Fruit fly (Drosophila melanogaster): ENCODE data around the gene Syx17.

Syx17 gene

DNA sequence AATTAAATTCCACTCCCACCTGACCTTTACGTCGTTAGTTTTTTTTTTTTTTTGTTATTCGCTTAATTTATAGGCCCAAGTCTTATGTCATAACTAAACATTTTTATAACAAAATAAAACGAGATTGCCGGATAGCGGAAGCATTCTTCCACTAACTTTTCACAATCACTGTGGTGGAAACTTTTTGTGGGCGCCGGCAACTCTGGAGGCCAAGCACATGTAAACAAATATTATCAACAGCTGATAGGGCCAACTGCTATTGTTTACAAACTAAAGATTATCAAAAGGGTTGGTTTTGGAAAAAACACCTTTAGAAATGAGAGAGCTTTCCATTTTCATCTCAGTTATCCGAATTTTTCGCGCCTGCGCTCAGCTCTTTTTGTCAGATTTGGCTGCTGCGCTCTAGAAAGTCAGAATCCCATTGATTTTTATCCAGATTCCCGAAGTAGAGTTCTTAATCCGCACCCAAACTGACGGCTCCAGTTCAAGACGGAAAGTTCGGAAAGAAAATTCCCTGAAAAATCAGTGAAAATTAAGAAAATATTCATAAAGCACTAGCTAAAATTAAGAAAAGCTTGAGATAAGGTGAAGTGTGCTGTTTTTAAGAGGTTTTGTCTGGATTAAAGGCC lies 25.7 kb downstream of the Syx17 start, which contains the start of gene nAChRbeta1 (continued):
- TF ChIP-seq org-1 (GFP tag; optimal IDR thresholded peaks at IDR 0.05): no peak
- TF ChIP-seq CG34422 (GFP tag; IDR thresholded peaks at IDR 0.05): peak; percentile 76; the same call in 1 of the 3 replicates
- TF ChIP-seq Dad (GFP tag; optimal IDR thresholded peaks at IDR 0.05): no peak
- no peak for TF ChIP-seq CG13287 (GFP tag; IDR thresholded peaks at IDR 0.05; ENCODE audit: partially characterized antibody)
- no peak for TF ChIP-seq Mrtf (GFP tag; IDR thresholded peaks at IDR 0.05)
- no peak for TF ChIP-seq CG3407 (GFP tag; optimal IDR thresholded peaks at IDR 0.05)
- no peak for TF ChIP-seq dysf (GFP tag; IDR thresholded peaks at IDR 0.05)
- TF ChIP-seq CG3995 (GFP tag; optimal IDR thresholded peaks at IDR 0.05): no peak
- no peak for TF ChIP-seq tgo (GFP tag; IDR thresholded peaks at IDR 0.05)
- TF ChIP-seq Kr (GFP tag; optimal IDR thresholded peaks at IDR 0.05): no peak
- no peak for TF ChIP-seq kni (GFP tag; optimal IDR thresholded peaks at IDR 0.05)
- no peak for TF ChIP-seq wdn (GFP tag; IDR thresholded peaks at IDR 0.05)

DNA sequence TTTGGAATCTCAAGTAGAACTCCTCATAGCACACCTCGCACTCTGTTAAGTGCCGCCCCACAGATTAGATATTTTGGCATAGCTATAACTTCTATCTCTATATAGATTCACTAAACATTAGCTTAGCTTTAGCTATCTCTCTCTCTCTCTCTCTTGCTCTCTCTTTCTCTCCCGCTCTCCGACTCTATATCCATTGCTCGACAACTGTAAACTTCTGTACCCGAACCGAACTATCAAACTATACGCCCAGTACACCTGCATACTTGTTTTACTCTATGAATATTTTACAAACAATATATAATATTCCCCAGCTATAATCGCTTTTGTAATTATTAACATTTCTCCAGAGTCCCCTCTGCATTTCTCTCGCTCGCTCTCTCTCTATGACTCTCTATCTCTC lies 27.0 kb downstream of the Syx17 start:
- TF ChIP-seq CG10431 (GFP tag; optimal IDR thresholded peaks at IDR 0.05) (no peak), HmgZ (tag; optimal IDR thresholded peaks at IDR 0.05) (no peak), tio (GFP tag; optimal IDR thresholded peaks at IDR 0.05) (no peak), CG1832 (GFP tag; optimal IDR thresholded peaks at IDR 0.05) (no peak), CG33557 (GFP tag; optimal IDR thresholded peaks at IDR 0.05) (no peak), twi (tag; optimal IDR thresholded peaks at IDR 0.05) (no peak), CG32767 (GFP tag; IDR thresholded peaks at IDR 0.05) (no peak), CG7963 (GFP tag; IDR thresholded peaks at IDR 0.05; ENCODE audit: partially characterized antibody) (no peak), E2f1 (GFP tag; IDR thresholded peaks at IDR 0.05) (no peak), CG6272 (GFP tag; IDR thresholded peaks at IDR 0.05) (no peak), fru (optimal IDR thresholded peaks at IDR 0.05) (no peak), lilli (GFP tag; optimal IDR thresholded peaks at IDR 0.05) (no peak), Mes4 (GFP tag; optimal IDR thresholded peaks at IDR 0.05) (no peak), zf30C (GFP tag; optimal IDR thresholded peaks at IDR 0.05) (no peak), CG11504 (tag; optimal IDR thresholded peaks at IDR 0.05) (no peak), lab (GFP tag; optimal IDR thresholded peaks at IDR 0.05) (no peak), eyg (GFP tag; optimal IDR thresholded peaks at IDR 0.05) (no peak), CG12071 (GFP tag; optimal IDR thresholded peaks at IDR 0.05) (no peak), CG13894 (tag; optimal IDR thresholded peaks at IDR 0.05) (peak; percentile 68), kni (GFP tag; optimal IDR thresholded peaks at IDR 0.05) (no peak), CG10462 (GFP tag; optimal IDR thresholded peaks at IDR 0.05) (no peak), Hsf (GFP tag; optimal IDR thresholded peaks at IDR 0.05) (no peak), CG9437 (GFP tag; optimal IDR thresholded peaks at IDR 0.05) (no peak), Trl (optimal IDR thresholded peaks at IDR 0.05) (peak; percentile 55 to 66), Trl (GFP tag; optimal IDR thresholded peaks at IDR 0.05) (no peak), Deaf1 (tag; optimal IDR thresholded peaks at IDR 0.05) (peak; percentile 6)

DNA sequence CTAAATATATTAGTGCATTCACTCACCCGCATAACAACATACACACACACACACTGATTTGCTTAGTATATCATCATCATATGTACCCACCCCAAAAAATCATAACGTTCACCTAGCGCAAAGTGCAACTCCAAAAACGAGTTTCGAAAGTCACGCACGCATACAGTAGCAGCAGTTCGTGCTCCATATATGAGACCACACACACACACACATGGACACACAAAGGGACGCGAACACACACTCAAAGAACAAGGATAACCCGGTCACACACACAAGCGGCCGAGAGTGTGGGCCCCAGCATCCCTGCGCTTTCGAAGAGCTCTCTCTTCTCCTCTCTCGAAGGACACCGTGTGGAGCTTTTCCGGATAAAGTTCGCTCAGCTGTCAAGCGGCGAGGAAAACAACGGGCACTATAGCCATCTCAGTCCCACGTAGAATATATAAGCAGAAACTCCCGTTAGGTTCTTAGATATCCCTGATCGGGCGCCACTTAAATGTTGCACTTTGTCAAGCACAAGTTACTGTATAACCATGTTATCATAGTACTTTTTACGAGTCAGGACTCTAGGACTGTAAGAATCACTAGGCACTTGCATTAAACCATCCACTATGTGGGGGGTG lies 27.9 kb downstream of the Syx17 start:
- TF ChIP-seq chn (GFP tag; optimal IDR thresholded peaks at IDR 0.05): no peak
- TF ChIP-seq Trl (optimal IDR thresholded peaks at IDR 0.05): peak in 1 of 2 experiments; percentile 18
- no peak for TF ChIP-seq Trl (GFP tag; optimal IDR thresholded peaks at IDR 0.05)
- TF ChIP-seq CG32532 (GFP tag; IDR thresholded peaks at IDR 0.05): 0 out of 2 replicates have a peak, but pooled peaks have one; percentile 7
- peak; percentile 55 for TF ChIP-seq Deaf1 (tag; optimal IDR thresholded peaks at IDR 0.05)
- peak; percentile 50 for TF ChIP-seq kni (GFP tag; optimal IDR thresholded peaks at IDR 0.05)
- TF ChIP-seq phol (tag; optimal IDR thresholded peaks at IDR 0.05): no peak
- peak; percentile 50; the same call in 1 of the 2 replicates for TF ChIP-seq CG10321 (GFP tag; IDR thresholded peaks at IDR 0.05)
- TF ChIP-seq cas (GFP tag; IDR thresholded peaks at IDR 0.05): 0 out of 2 replicates have a peak, but pooled peaks have one; percentile 38
- TF ChIP-seq tap (tag; optimal IDR thresholded peaks at IDR 0.05): no peak
- TF ChIP-seq CG9932 (GFP tag; IDR thresholded peaks at IDR 0.05): no peak
- no peak for TF ChIP-seq croc (GFP tag; conservative IDR thresholded peaks at IDR 0.05)
- no peak for TF ChIP-seq lmd (GFP tag; IDR thresholded peaks at IDR 0.05)
- TF ChIP-seq CG13894 (tag; optimal IDR thresholded peaks at IDR 0.05): peak; percentile 83
- no peak for TF ChIP-seq CG16863 (GFP tag; optimal IDR thresholded peaks at IDR 0.05)
- TF ChIP-seq Sox100B (GFP tag; optimal IDR thresholded peaks at IDR 0.05): no peak
- TF ChIP-seq CG11456 (GFP tag; IDR thresholded peaks at IDR 0.05): 0 out of 3 replicates have a peak, but pooled peaks have one; percentile 37
